Fruit fly (Drosophila melanogaster): ENCODE measurements around the gene CG33490.

DNA sequence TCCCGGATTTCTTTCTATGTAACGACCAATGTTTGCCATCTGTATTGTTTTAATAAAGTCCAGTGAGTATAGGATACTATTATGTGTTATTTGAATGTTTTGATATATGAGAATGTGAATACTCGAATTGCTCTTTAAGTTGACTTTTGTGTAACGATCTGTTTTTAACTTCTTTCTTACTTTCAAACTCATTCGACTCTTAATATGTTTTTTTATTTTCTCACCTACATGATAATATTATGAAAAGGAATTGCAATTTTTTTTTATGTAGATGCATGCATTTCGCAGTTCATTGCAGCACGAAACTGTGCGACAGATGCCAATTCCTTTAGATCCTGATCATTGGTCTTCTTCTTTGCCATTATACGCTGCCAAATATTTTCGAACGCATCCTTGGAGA lies at the start of gene CG33490:
- TF ChIP-seq usp (GFP tag; optimal IDR thresholded peaks at IDR 0.05) (no peak), psq (optimal IDR thresholded peaks at IDR 0.05) (no peak)

All from whole organism.